Fruit fly (Drosophila melanogaster) whole organism, embryonic: ENCODE measurements around the gene CG9497.

ENCODE experiments used
- Abd-B ChIP-seq: fragments of 200-800 bp; sonication (Bioruptor generic); optimal IDR thresholded peaks from 2 replicates; lab custom pipeline; 2018; ENCODE audit warnings: missing biosample characterization, mild to moderate bottlenecking, missing genetic modification characterization, moderate library complexity
- Atf6 ChIP-seq: fragments of 200-800 bp; sonication (Bioruptor generic); IDR thresholded peaks from 2 replicates; pipeline ENCODE4 v1.3.6; 2022; ENCODE audit warnings: missing biosample characterization, missing genetic modification characterization
- CG10654 ChIP-seq: fragments of 200-800 bp; sonication (Bioruptor generic); optimal IDR thresholded peaks from 2 replicates; lab custom pipeline; 2016; ENCODE audit warnings: missing biosample characterization, missing genetic modification characterization
- CG10979 ChIP-seq: fragments of 200-800 bp; sonication (Bioruptor generic); optimal IDR thresholded peaks from 2 replicates; lab custom pipeline; 2018; ENCODE audit warnings: missing biosample characterization, mild to moderate bottlenecking, missing genetic modification characterization, moderate library complexity
- CG11085 ChIP-seq: fragments of 200-800 bp; sonication (Bioruptor generic); IDR thresholded peaks from 2 replicates; pipeline ENCODE4 v1.3.6; 2022; ENCODE audit warnings: missing biosample characterization, missing genetic modification characterization
- CG12659 ChIP-seq: fragments of 200-800 bp; sonication (Bioruptor generic); optimal IDR thresholded peaks from 3 replicates; lab custom pipeline; 2017; ENCODE audit warnings: mild to moderate bottlenecking, missing biosample characterization, missing genetic modification reagents, missing genetic modification characterization
- CG14710 ChIP-seq: fragments of 200-800 bp; sonication (Bioruptor generic); optimal IDR thresholded peaks from 3 replicates; lab custom pipeline; 2019; ENCODE audit warnings: missing biosample characterization, mild to moderate bottlenecking, missing genetic modification characterization, moderate library complexity
- CG1529 ChIP-seq: fragments of 200-800 bp; sonication (Bioruptor generic); optimal IDR thresholded peaks from 3 replicates; lab custom pipeline; 2018; ENCODE audit warnings: missing biosample characterization, missing genetic modification characterization
- CG15696 ChIP-seq: fragments of 200-800 bp; sonication (Bioruptor generic); optimal IDR thresholded peaks from 2 replicates; lab custom pipeline; 2019; ENCODE audit warnings: missing biosample characterization, mild to moderate bottlenecking, missing genetic modification characterization, moderate library complexity
- CG17186 ChIP-seq: fragments of 200-800 bp; sonication (Bioruptor generic); optimal IDR thresholded peaks from 3 replicates; lab custom pipeline; 2017; ENCODE audit warnings: missing biosample characterization, missing genetic modification reagents, missing genetic modification characterization
- CG17612 ChIP-seq: fragments of 200-800 bp; sonication (Bioruptor generic); IDR thresholded peaks from 2 replicates; pipeline ENCODE4 v1.3.6; 2022; ENCODE audit warnings: missing biosample characterization, missing genetic modification characterization
- CG4854 ChIP-seq: fragments of 200-800 bp; sonication (Bioruptor generic); optimal IDR thresholded peaks from 2 replicates; lab custom pipeline; 2016; ENCODE audit warnings: missing biosample characterization, missing genetic modification characterization, inconsistent platforms
- CG6689 ChIP-seq: fragments of 200-800 bp; sonication (Bioruptor generic); IDR thresholded peaks from 2 replicates; pipeline ENCODE4 v1.3.6; 2022; ENCODE audit warnings: missing biosample characterization, missing genetic modification characterization
- CG7963 ChIP-seq: fragments of 200-800 bp; sonication (Bioruptor generic); IDR thresholded peaks from 3 replicates; pipeline ENCODE4 v1.3.6; 2022; ENCODE audit warnings: missing biosample characterization, missing genetic modification characterization; ENCODE audit not compliant: partially characterized antibody
- CG7987 ChIP-seq: fragments of 200-800 bp; sonication (Bioruptor generic); optimal IDR thresholded peaks from 2 replicates; lab custom pipeline; 2018; ENCODE audit warnings: missing biosample characterization, mild to moderate bottlenecking, missing genetic modification characterization, moderate library complexity
- CG8944 ChIP-seq: fragments of 200-800 bp; sonication (Bioruptor generic); optimal IDR thresholded peaks from 3 replicates; lab custom pipeline; 2016; ENCODE audit warnings: missing biosample characterization, missing genetic modification characterization
- CG9437 ChIP-seq: fragments of 200-800 bp; sonication (Bioruptor generic); optimal IDR thresholded peaks from 2 replicates; lab custom pipeline; 2018; ENCODE audit warnings: missing biosample characterization, mild to moderate bottlenecking, missing genetic modification characterization
- CG9876 ChIP-seq: fragments of 200-800 bp; sonication (Bioruptor generic); optimal IDR thresholded peaks from 2 replicates; lab custom pipeline; 2016; ENCODE audit warnings: missing biosample characterization, missing genetic modification characterization
- CoRest ChIP-seq: fragments of 200-800 bp; sonication (Bioruptor generic); optimal IDR thresholded peaks from 3 replicates; lab custom pipeline; 2018; ENCODE audit warnings: missing biosample characterization, mild to moderate bottlenecking, missing genetic modification characterization, moderate library complexity
- D ChIP-seq, 2 experiments: fragments of 200-800 bp in 1 of 2; fragments of >200 bp in 1 of 2; sonication (Bioruptor generic) in 1 of 2; optimal IDR thresholded peaks; 2 replicates in 1 of 2; 3 replicates in 1 of 2; lab custom pipeline; 2017; ENCODE audit warnings: mild to moderate bottlenecking in 1 of 2, missing biosample characterization in 1 of 2, missing genetic modification characterization in 1 of 2, missing genetic modification reagents in 1 of 2
- D19A ChIP-seq: fragments of 200-800 bp; optimal IDR thresholded peaks from 3 replicates; lab custom pipeline; 2019; ENCODE audit warnings: missing biosample characterization, mild to moderate bottlenecking, missing genetic modification characterization, moderate library complexity
- Dad ChIP-seq: fragments of 200-800 bp; sonication (Bioruptor generic); optimal IDR thresholded peaks from 3 replicates; lab custom pipeline; 2016; ENCODE audit warnings: missing biosample characterization, missing genetic modification characterization
- Dip3 ChIP-seq: fragments of 200-800 bp; sonication (Bioruptor generic); optimal IDR thresholded peaks from 3 replicates; lab custom pipeline; 2016; ENCODE audit warnings: missing biosample characterization, missing genetic modification characterization
- Gug ChIP-seq: fragments of 200-800 bp; sonication (Bioruptor generic); IDR thresholded peaks from 4 replicates; pipeline ENCODE4 v1.3.6; 2022; ENCODE audit warnings: missing biosample characterization, missing genetic modification characterization
- Hr51 ChIP-seq, 2 experiments: fragments of 200-800 bp; sonication (Bioruptor generic); optimal IDR thresholded peaks; 2 replicates in 1 of 2; 3 replicates in 1 of 2; lab custom pipeline; 2016 to 2018; ENCODE audit warnings: missing biosample characterization in 2 of 2, missing genetic modification characterization in 2 of 2, mild to moderate bottlenecking in 1 of 2, moderate library complexity in 1 of 2
- MESR4 ChIP-seq: fragments of 200-800 bp; sonication (Bioruptor generic); optimal IDR thresholded peaks from 2 replicates; lab custom pipeline; 2018; ENCODE audit warnings: missing biosample characterization, mild to moderate bottlenecking, missing genetic modification characterization, moderate library complexity
- Ptx1 ChIP-seq: fragments of 200-800 bp; sonication (Bioruptor generic); IDR thresholded peaks from 2 replicates; pipeline ENCODE4 v1.3.6; 2022; ENCODE audit warnings: missing biosample characterization, missing genetic modification characterization
- Ssrp ChIP-seq: fragments of 200-800 bp; sonication (Bioruptor generic); optimal IDR thresholded peaks from 2 replicates; lab custom pipeline; 2018; ENCODE audit warnings: missing biosample characterization, mild to moderate bottlenecking, missing genetic modification characterization, moderate library complexity
- Stat92E ChIP-seq, 3 experiments: fragments of >200 bp in 2 of 3; fragments of 200-800 bp in 1 of 3; sonication (Bioruptor generic) in 1 of 3; optimal IDR thresholded peaks; 2 replicates each; lab custom pipeline; 2017 to 2019; ENCODE audit warnings: missing biosample characterization in 3 of 3, missing genetic modification characterization in 3 of 3, mild to moderate bottlenecking in 1 of 3, moderate library complexity in 1 of 3
- ab ChIP-seq: fragments of 200-800 bp; sonication (Bioruptor generic); optimal IDR thresholded peaks from 2 replicates; lab custom pipeline; 2016; ENCODE audit warnings: missing biosample characterization, missing genetic modification characterization
- bcd ChIP-seq: fragments of 200-800 bp; sonication (Bioruptor generic); optimal IDR thresholded peaks from 2 replicates; lab custom pipeline; 2017; ENCODE audit warnings: missing biosample characterization, mild to moderate bottlenecking, missing genetic modification characterization
- bsh ChIP-seq, 2 experiments: fragments of 200-800 bp; sonication (Bioruptor generic); optimal IDR thresholded peaks; 2 replicates each; lab custom pipeline; 2017 to 2018; ENCODE audit warnings: mild to moderate bottlenecking in 2 of 2, missing biosample characterization in 2 of 2, missing genetic modification characterization in 2 of 2, moderate library complexity in 1 of 2
- cad ChIP-seq: fragments of >200 bp; optimal IDR thresholded peaks from 2 replicates; lab custom pipeline; 2017; ENCODE audit warnings: missing biosample characterization, missing genetic modification characterization
- dm ChIP-seq: fragments of 200-800 bp; sonication (Bioruptor generic); optimal IDR thresholded peaks from 3 replicates; lab custom pipeline; 2016; ENCODE audit warnings: missing biosample characterization, missing genetic modification characterization
- dmrt11E ChIP-seq: fragments of 200-800 bp; sonication (Bioruptor generic); optimal IDR thresholded peaks from 3 replicates; lab custom pipeline; 2018; ENCODE audit warnings: missing biosample characterization, mild to moderate bottlenecking, missing genetic modification characterization, moderate library complexity
- esg ChIP-seq: fragments of 200-800 bp; sonication (Bioruptor generic); conservative IDR thresholded peaks from 2 replicates; pipeline ENCODE4 v1.3.6; 2022; ENCODE audit warnings: missing biosample characterization, missing genetic modification characterization
- fd3F ChIP-seq: fragments of 200-800 bp; sonication (Bioruptor generic); optimal IDR thresholded peaks from 2 replicates; lab custom pipeline; 2018; ENCODE audit warnings: missing biosample characterization, mild to moderate bottlenecking, missing genetic modification characterization, moderate library complexity
- fd96Cb ChIP-seq: fragments of 200-800 bp; sonication (Bioruptor generic); optimal IDR thresholded peaks from 2 replicates; lab custom pipeline; 2018; ENCODE audit warnings: missing biosample characterization, mild to moderate bottlenecking, missing genetic modification characterization, moderate library complexity
- fru ChIP-seq: fragments of >200 bp; optimal IDR thresholded peaks from 2 replicates; lab custom pipeline; 2017
- jumu ChIP-seq: fragments of 200-800 bp; sonication (Bioruptor generic); optimal IDR thresholded peaks from 3 replicates; lab custom pipeline; 2016; ENCODE audit warnings: missing biosample characterization, missing genetic modification characterization
- mam ChIP-seq: fragments of 200-800 bp; sonication (Bioruptor generic); optimal IDR thresholded peaks from 3 replicates; lab custom pipeline; 2016; ENCODE audit warnings: missing biosample characterization, missing genetic modification characterization
- otp ChIP-seq: fragments of 200-800 bp; sonication (Bioruptor generic); IDR thresholded peaks from 3 replicates; pipeline ENCODE4, ENCODE4 v1.3.6; 2022; ENCODE audit warnings: missing biosample characterization, missing genetic modification characterization
- p53 ChIP-seq: fragments of 200-800 bp; sonication (Bioruptor generic); optimal IDR thresholded peaks from 2 replicates; lab custom pipeline; 2016; ENCODE audit warnings: missing biosample characterization, missing genetic modification characterization
- pan ChIP-seq, 4 experiments: fragments of >200 bp in 3 of 4; fragments of 200-800 bp in 1 of 4; sonication (Bioruptor generic) in 1 of 4; optimal IDR thresholded peaks in 3 of 4; IDR thresholded peaks in 1 of 4; 2 replicates each; pipeline versions ENCODE4 v1.3.6 to Lab custom; 2017 to 2022; ENCODE audit warnings: missing biosample characterization in 2 of 4, missing genetic modification characterization in 2 of 4, mixed read lengths in 1 of 4
- psq ChIP-seq: fragments of 200-800 bp; sonication (Bioruptor generic); optimal IDR thresholded peaks from 2 replicates; lab custom pipeline; 2017; ENCODE audit warnings: missing biosample characterization, missing genetic modification characterization
- salm ChIP-seq: fragments of 200-800 bp; sonication (Bioruptor generic); optimal IDR thresholded peaks from 2 replicates; lab custom pipeline; 2018; ENCODE audit warnings: missing biosample characterization, mild to moderate bottlenecking, missing genetic modification characterization
- schlank ChIP-seq: fragments of 200-800 bp; sonication (Bioruptor generic); optimal IDR thresholded peaks from 2 replicates; lab custom pipeline; 2018; ENCODE audit warnings: missing biosample characterization, mild to moderate bottlenecking, missing genetic modification characterization
- shn ChIP-seq: fragments of 200-800 bp; sonication (Bioruptor generic); optimal IDR thresholded peaks from 3 replicates; lab custom pipeline; 2016; ENCODE audit warnings: missing biosample characterization, missing genetic modification characterization
- slp2 ChIP-seq: fragments of 200-800 bp; sonication (Bioruptor generic); optimal IDR thresholded peaks from 2 replicates; lab custom pipeline; 2016; ENCODE audit warnings: missing biosample characterization, missing genetic modification characterization

CG9497 gene

DNA sequence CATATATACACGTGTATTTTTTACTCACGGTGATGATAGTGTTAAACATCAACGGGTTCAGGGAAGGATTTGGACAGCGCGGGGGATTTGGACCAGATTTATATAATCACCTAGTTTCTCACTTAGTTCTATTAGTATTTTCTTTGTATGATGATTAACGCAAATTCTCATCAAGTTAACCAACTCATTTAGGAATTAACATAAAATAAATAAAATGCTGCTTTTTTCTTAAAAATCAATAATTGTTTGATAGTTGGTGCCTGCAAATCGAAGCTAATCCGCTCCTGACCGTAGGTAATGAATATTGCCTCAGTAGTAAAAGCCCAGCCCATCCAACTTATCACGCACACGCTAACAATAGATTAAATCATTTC, 3.6 kb upstream of the CG9497 start (continued):
- peak; percentile 48 to 89 for TF ChIP-seq Hr51 (GFP tag; optimal IDR thresholded peaks at IDR 0.05; lab: Kevin White, UChicago)
- no peak for TF ChIP-seq psq (GFP tag; lab: Kevin White, UChicago)
- TF ChIP-seq CG11085 (GFP tag; lab: Robert Waterston, UW): peak; percentile 76
- peak; percentile 74; the same call in 3 of the 4 replicates for TF ChIP-seq Gug (GFP tag; lab: Robert Waterston, UW)
- peak; percentile 93 for TF ChIP-seq Abd-B (GFP tag; lab: Kevin White, UChicago)
- peak; percentile 11 for TF ChIP-seq ab (GFP tag; lab: Kevin White, UChicago)
- peak; percentile 90 for TF ChIP-seq esg
- TF ChIP-seq dmrt11E (tag; lab: Kevin White, UChicago): no peak
- TF ChIP-seq otp (GFP tag; lab: Robert Waterston, UW): peak; percentile 47; the same call in 1 of the 3 replicates
- TF ChIP-seq CG17612 (GFP tag; lab: Robert Waterston, UW): peak; percentile 72
- peak; percentile 57 for TF ChIP-seq dm (GFP tag; lab: Kevin White, UChicago)
- peak; percentile 85 for TF ChIP-seq Dip3
- TF ChIP-seq bcd (GFP tag; lab: Kevin White, UChicago): peak; percentile 84
- TF ChIP-seq CG17186 (GFP tag; lab: Kevin White, UChicago): peak; percentile 5
- TF ChIP-seq mam (GFP tag; lab: Kevin White, UChicago): peak; percentile 96
- TF ChIP-seq D (optimal IDR thresholded peaks at IDR 0.05; lab: Kevin White, UChicago): no peak
- TF ChIP-seq D (GFP tag; optimal IDR thresholded peaks at IDR 0.05; lab: Kevin White, UChicago): peak; percentile 63
- peak; percentile 86 for TF ChIP-seq Atf6 (GFP tag; lab: Robert Waterston, UW)
- TF ChIP-seq cad (GFP tag; lab: Kevin White, UChicago): no peak
- peak; percentile 75 for TF ChIP-seq Ssrp (tag; lab: Kevin White, UChicago)
- no peak for TF ChIP-seq Stat92E (GFP tag; optimal IDR thresholded peaks at IDR 0.05; lab: Kevin White, UChicago)
- TF ChIP-seq CG9437 (GFP tag; lab: Kevin White, UChicago): peak; percentile 27
- peak; percentile 86 for TF ChIP-seq fd3F
- TF ChIP-seq CG10979 (tag; lab: Kevin White, UChicago): peak; percentile 74
- peak; percentile 75 for TF ChIP-seq D19A (tag; lab: Kevin White, UChicago)
- peak; percentile 50 for TF ChIP-seq CG4854 (GFP tag; lab: Kevin White, UChicago)
- TF ChIP-seq pan (optimal IDR thresholded peaks at IDR 0.05; lab: Kevin White, UChicago): no peak
- peak in 1 of 2 experiments; percentile 78 for TF ChIP-seq pan (GFP tag; optimal IDR thresholded peaks at IDR 0.05 in 1 of 2, IDR thresholded peaks at IDR 0.05 in 1 of 2)
- no peak for TF ChIP-seq CG7963 (GFP tag; lab: Robert Waterston, UW)
- peak; percentile 55 for TF ChIP-seq CG15696
- peak; percentile 76 for TF ChIP-seq jumu
- peak; percentile 47 for TF ChIP-seq CG9876 (GFP tag; lab: Kevin White, UChicago)
- peak; percentile 27 for TF ChIP-seq CG14710 (tag; lab: Kevin White, UChicago)
- peak in 1 of 2 experiments; percentile 66 for TF ChIP-seq bsh (GFP tag; optimal IDR thresholded peaks at IDR 0.05; lab: Kevin White, UChicago)
- TF ChIP-seq fru: no peak
- TF ChIP-seq slp2 (GFP tag; lab: Kevin White, UChicago): peak; percentile 36
- TF ChIP-seq schlank: peak; percentile 79
- TF ChIP-seq CG8944 (GFP tag; lab: Kevin White, UChicago): peak; percentile 62
- TF ChIP-seq CoRest: peak; percentile 93
- TF ChIP-seq CG10654: peak; percentile 72
- peak; percentile 48 for TF ChIP-seq CG7987 (GFP tag; lab: Kevin White, UChicago)
- peak; percentile 38 for TF ChIP-seq p53 (GFP tag; lab: Kevin White, UChicago)
- peak; percentile 87 for TF ChIP-seq CG12659 (GFP tag; lab: Kevin White, UChicago)
- TF ChIP-seq CG1529: peak; percentile 21
- peak; percentile 87 for TF ChIP-seq fd96Cb (tag; lab: Kevin White, UChicago)
- TF ChIP-seq CG6689 (GFP tag; lab: Robert Waterston, UW): peak; percentile 82
- peak; percentile 59 for TF ChIP-seq Dad (GFP tag; lab: Kevin White, UChicago)
- TF ChIP-seq MESR4 (GFP tag; lab: Kevin White, UChicago): no peak
- peak; percentile 69 for TF ChIP-seq shn (GFP tag; lab: Kevin White, UChicago)
- TF ChIP-seq Ptx1 (GFP tag; lab: Robert Waterston, UW): peak; percentile 94
- TF ChIP-seq salm: peak; percentile 42
